Worm (Caenorhabditis elegans): ENCODE results near the gene qars-1.
"Not testable (repeated sequence)": the region's sequence is repeated elsewhere in the genome, so short reads cannot be mapped to it uniquely, and the experiment has no call there.

DNA sequence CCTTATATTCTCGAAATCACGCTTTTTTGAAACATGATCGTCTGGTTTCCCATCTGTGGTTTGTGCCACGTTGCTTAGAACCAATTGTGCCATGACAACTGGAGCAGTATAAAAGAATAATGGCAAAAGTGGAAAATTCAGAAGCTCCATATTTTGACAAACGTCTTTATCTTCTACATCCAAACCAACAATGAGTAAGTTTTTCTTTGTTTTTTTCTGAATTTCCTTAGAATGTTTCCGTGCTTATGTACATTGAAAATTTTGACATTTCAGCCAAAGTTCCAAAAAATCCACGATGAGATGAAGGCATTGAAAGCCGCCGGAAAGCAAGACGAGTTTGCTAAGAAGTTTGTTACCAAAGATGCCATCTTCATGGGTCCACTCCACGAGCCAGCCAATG, 6.5 kb downstream of the qars-1 start, which contains the start of gene Y41E3.6:
- TF ChIP-seq nhr-237 (tag; optimal IDR thresholded peaks at IDR 0.05); vab-15 (tag; optimal IDR thresholded peaks at IDR 0.05); egl-27 (tag; optimal IDR thresholded peaks at IDR 0.05); pqm-1 (tag; optimal IDR thresholded peaks at IDR 0.05); alr-1 (tag; optimal IDR thresholded peaks at IDR 0.05; ENCODE audit: borderline replicate concordance); fos-1 (tag; optimal IDR thresholded peaks at IDR 0.05); unc-130 (tag; optimal IDR thresholded peaks at IDR 0.05); nhr-11 (tag; optimal IDR thresholded peaks at IDR 0.05); hpl-2 (GFP tag; optimal IDR thresholded peaks at IDR 0.05): not testable (repeated sequence)
